Worm (Caenorhabditis elegans) whole organism, mixed stage, embryonic: ENCODE data around the gene bcl-7.

Experiments
- bed-3 ChIP-seq: fragments of 200-800 bp; sonication (Bioruptor generic); optimal IDR thresholded peaks from 3 replicates; lab custom pipeline; 2018; ENCODE audit warnings: mild to moderate bottlenecking, missing genetic modification characterization, moderate library complexity, missing compliant biosample characterization
- ceh-39 ChIP-seq: fragments of 150-350 bp; optimal IDR thresholded peaks from 2 replicates; lab custom pipeline; 2014; ENCODE audit warnings: missing biosample characterization, missing genetic modification characterization
- ceh-83 ChIP-seq: fragments of 200-800 bp; sonication (Bioruptor generic); optimal IDR thresholded peaks from 2 replicates; lab custom pipeline; 2018; ENCODE audit warnings: mild to moderate bottlenecking, missing genetic modification characterization, missing compliant biosample characterization
- cnd-1 ChIP-seq: fragments of 200-800 bp; sonication (Bioruptor generic); optimal IDR thresholded peaks from 2 replicates; lab custom pipeline; 2018; ENCODE audit warnings: mild to moderate bottlenecking, missing genetic modification characterization, missing compliant biosample characterization
- mep-1 ChIP-seq: fragments of 150-350 bp; optimal IDR thresholded peaks from 2 replicates; lab custom pipeline; 2017; ENCODE audit warnings: missing biosample characterization, missing genetic modification reagents, missing genetic modification characterization, inconsistent platforms
- mls-2 ChIP-seq: sonication (generic microtip); optimal IDR thresholded peaks from 2 replicates; lab custom pipeline; 2016; ENCODE audit warnings: mild to moderate bottlenecking, missing genetic modification characterization, moderate library complexity, missing compliant biosample characterization
- nhr-12 ChIP-seq: fragments of 150-350 bp; optimal IDR thresholded peaks from 2 replicates; lab custom pipeline; 2014; ENCODE audit warnings: missing biosample characterization, missing genetic modification characterization
- nhr-28 ChIP-seq: fragments of 150-350 bp; optimal IDR thresholded peaks from 2 replicates; lab custom pipeline; 2014; ENCODE audit warnings: missing biosample characterization, missing genetic modification characterization
- nhr-76 ChIP-seq: sonication (generic microtip); optimal IDR thresholded peaks from 2 replicates; lab custom pipeline; 2017; ENCODE audit warnings: missing biosample characterization, missing genetic modification characterization
- pha-4 ChIP-seq: fragments of 150-350 bp; optimal IDR thresholded peaks from 2 replicates; lab custom pipeline; 2018; ENCODE audit warnings: missing biosample characterization, missing genetic modification reagents, missing genetic modification characterization
- snpc-4 ChIP-seq: fragments of 150-350 bp; optimal IDR thresholded peaks from 2 replicates; lab custom pipeline; 2014; ENCODE audit warnings: missing biosample characterization, missing genetic modification characterization
- unc-120 ChIP-seq: sonication (generic microtip); optimal IDR thresholded peaks from 2 replicates; lab custom pipeline; 2017; ENCODE audit warnings: missing genetic modification characterization, missing compliant biosample characterization; ENCODE audit not compliant: poor library complexity, severe bottlenecking
- unc-39 ChIP-seq: fragments of 150-350 bp; optimal IDR thresholded peaks from 2 replicates; lab custom pipeline; 2014; ENCODE audit warnings: missing biosample characterization, missing genetic modification characterization
- ztf-11 ChIP-seq: fragments of 150-350 bp; optimal IDR thresholded peaks from 2 replicates; lab custom pipeline; 2014; ENCODE audit warnings: missing biosample characterization, missing genetic modification characterization

bcl-7 gene

ce11 chrIII:5976021-5976420 is 50.1 kb downstream of the bcl-7 start:
- no peak for TF ChIP-seq mls-2 (tag; lab: Kevin White, UChicago)
- no peak for TF ChIP-seq ceh-39
- TF ChIP-seq unc-39 (tag; lab: Kevin White, UChicago) = no peak
- no peak for TF ChIP-seq mep-1
- TF ChIP-seq ceh-83 (GFP tag; lab: Kevin White, UChicago) = no peak
- TF ChIP-seq nhr-12 (tag; lab: Kevin White, UChicago) = no peak
- no peak for TF ChIP-seq unc-120 (tag; lab: Kevin White, UChicago)
- no peak for TF ChIP-seq cnd-1 (tag; lab: Kevin White, UChicago)
- no peak for TF ChIP-seq nhr-28
- TF ChIP-seq pha-4 (tag; lab: Kevin White, UChicago) = no peak
- no peak for TF ChIP-seq ztf-11 (tag; lab: Kevin White, UChicago)
- TF ChIP-seq snpc-4 (tag; lab: Kevin White, UChicago) = no peak
- no peak for TF ChIP-seq bed-3 (GFP tag; lab: Kevin White, UChicago)
- no peak for TF ChIP-seq nhr-76 (tag; lab: Kevin White, UChicago)
- TF ChIP-seq, all 35 proteins: peak for 0
